Fruit fly (Drosophila melanogaster) whole organism, embryonic: ENCODE results near the gene Atx-1.

ENCODE experiments used
- ATbp ChIP-seq: fragments of 200-800 bp; sonication (Bioruptor generic); optimal IDR thresholded peaks from 2 replicates; lab custom pipeline; 2017; ENCODE audit warnings: missing biosample characterization, mild to moderate bottlenecking, missing genetic modification characterization, missing genetic modification reagents
- C15 ChIP-seq: fragments of 200-800 bp; sonication (Bioruptor generic); IDR thresholded peaks from 3 replicates; pipeline ENCODE4 v1.3.6; 2022; ENCODE audit warnings: missing biosample characterization, missing genetic modification characterization
- CG1024 ChIP-seq: fragments of 200-800 bp; sonication (Bioruptor generic); IDR thresholded peaks from 2 replicates; pipeline ENCODE4 v1.3.6; 2022; ENCODE audit warnings: missing biosample characterization, missing genetic modification characterization
- CG10321 ChIP-seq: fragments of 200-800 bp; sonication (Bioruptor generic); IDR thresholded peaks from 2 replicates; pipeline ENCODE4 v1.3.6; 2022; ENCODE audit warnings: missing biosample characterization, missing genetic modification characterization
- CG10431 ChIP-seq: fragments of 200-800 bp; sonication (Bioruptor generic); optimal IDR thresholded peaks from 3 replicates; lab custom pipeline; 2018; ENCODE audit warnings: missing biosample characterization, mild to moderate bottlenecking, missing genetic modification characterization
- CG11456 ChIP-seq: fragments of 200-800 bp; sonication (Bioruptor generic); IDR thresholded peaks from 3 replicates; pipeline ENCODE4 v1.3.6; 2022; ENCODE audit warnings: missing biosample characterization, missing genetic modification characterization
- CG11696 ChIP-seq: fragments of 200-800 bp; sonication (Bioruptor generic); IDR thresholded peaks from 2 replicates; pipeline ENCODE4 v1.3.6; 2022; ENCODE audit warnings: missing biosample characterization, missing genetic modification characterization
- CG13624 ChIP-seq: fragments of 200-800 bp; sonication (Bioruptor generic); optimal IDR thresholded peaks from 2 replicates; lab custom pipeline; 2016; ENCODE audit warnings: missing biosample characterization, missing genetic modification characterization
- CG14014 ChIP-seq: fragments of 200-800 bp; sonication (Bioruptor generic); IDR thresholded peaks from 2 replicates; pipeline ENCODE4 v1.3.6; 2022; ENCODE audit warnings: missing biosample characterization, missing genetic modification characterization
- CG15479 ChIP-seq: fragments of 200-800 bp; sonication (Bioruptor generic); optimal IDR thresholded peaks from 3 replicates; lab custom pipeline; 2019; ENCODE audit warnings: missing biosample characterization, mild to moderate bottlenecking, missing genetic modification characterization, moderate library complexity
- CG15696 ChIP-seq: fragments of 200-800 bp; sonication (Bioruptor generic); optimal IDR thresholded peaks from 2 replicates; lab custom pipeline; 2019; ENCODE audit warnings: missing biosample characterization, mild to moderate bottlenecking, missing genetic modification characterization, moderate library complexity
- CG17912 ChIP-seq: fragments of 200-800 bp; sonication (Bioruptor generic); optimal IDR thresholded peaks from 2 replicates; lab custom pipeline; 2018; ENCODE audit warnings: missing biosample characterization, mild to moderate bottlenecking, missing genetic modification characterization
- CG2120 ChIP-seq: fragments of 200-800 bp; sonication (Bioruptor generic); optimal IDR thresholded peaks from 3 replicates; lab custom pipeline; 2016; ENCODE audit warnings: missing biosample characterization, missing genetic modification characterization
- CG30403 ChIP-seq: fragments of 200-800 bp; sonication (Bioruptor generic); optimal IDR thresholded peaks from 3 replicates; lab custom pipeline; 2016; ENCODE audit warnings: missing biosample characterization, missing genetic modification characterization
- CG31365 ChIP-seq: fragments of 200-800 bp; sonication (Bioruptor generic); optimal IDR thresholded peaks from 2 replicates; lab custom pipeline; 2018; ENCODE audit warnings: missing biosample characterization, mild to moderate bottlenecking, missing genetic modification characterization
- CG3407 ChIP-seq: fragments of 200-800 bp; sonication (Bioruptor generic); optimal IDR thresholded peaks from 2 replicates; lab custom pipeline; 2018; ENCODE audit warnings: missing biosample characterization, mild to moderate bottlenecking, missing genetic modification characterization
- CG34376 ChIP-seq: fragments of 200-800 bp; sonication (Bioruptor generic); optimal IDR thresholded peaks from 2 replicates; lab custom pipeline; 2018; ENCODE audit warnings: missing biosample characterization, mild to moderate bottlenecking, missing genetic modification characterization
- CG4707 ChIP-seq: fragments of 200-800 bp; sonication (Bioruptor generic); optimal IDR thresholded peaks from 2 replicates; lab custom pipeline; 2018; ENCODE audit warnings: missing biosample characterization, mild to moderate bottlenecking, missing genetic modification characterization, moderate library complexity
- CG6175 ChIP-seq: fragments of 200-800 bp; sonication (Bioruptor generic); IDR thresholded peaks from 3 replicates; pipeline ENCODE4 v1.3.6; 2022; ENCODE audit warnings: missing biosample characterization, missing genetic modification characterization
- CG7963 ChIP-seq: fragments of 200-800 bp; sonication (Bioruptor generic); IDR thresholded peaks from 3 replicates; pipeline ENCODE4 v1.3.6; 2022; ENCODE audit warnings: missing biosample characterization, missing genetic modification characterization; ENCODE audit not compliant: partially characterized antibody
- CG8089 ChIP-seq: fragments of 200-800 bp; sonication (Bioruptor generic); optimal IDR thresholded peaks from 3 replicates; lab custom pipeline; 2016; ENCODE audit warnings: missing biosample characterization, missing genetic modification characterization
- CG8924 ChIP-seq: fragments of 200-800 bp; optimal IDR thresholded peaks from 3 replicates; lab custom pipeline; 2019; ENCODE audit warnings: missing biosample characterization, mild to moderate bottlenecking, missing genetic modification characterization, moderate library complexity
- Deaf1 ChIP-seq: fragments of 200-800 bp; optimal IDR thresholded peaks from 3 replicates; lab custom pipeline; 2019; ENCODE audit warnings: missing biosample characterization, mild to moderate bottlenecking, missing genetic modification characterization, moderate library complexity
- Dip2 ChIP-seq: fragments of 200-800 bp; sonication (Bioruptor generic); IDR thresholded peaks from 2 replicates; pipeline ENCODE4 v1.3.6; 2022; ENCODE audit warnings: missing biosample characterization, missing genetic modification characterization
- Elba2 ChIP-seq: fragments of 200-800 bp; sonication (Bioruptor generic); optimal IDR thresholded peaks from 3 replicates; lab custom pipeline; 2016; ENCODE audit warnings: missing biosample characterization, missing genetic modification characterization
- Fer3 ChIP-seq: fragments of 200-800 bp; sonication (Bioruptor generic); optimal IDR thresholded peaks from 2 replicates; lab custom pipeline; 2018; ENCODE audit warnings: missing biosample characterization, mild to moderate bottlenecking, missing genetic modification characterization, moderate library complexity
- HHEX ChIP-seq: fragments of 200-800 bp; sonication (Bioruptor generic); optimal IDR thresholded peaks from 3 replicates; lab custom pipeline; 2017; ENCODE audit warnings: missing biosample characterization, mild to moderate bottlenecking, missing genetic modification characterization, missing genetic modification reagents
- HLH54F ChIP-seq: fragments of 200-800 bp; sonication (Bioruptor generic); optimal IDR thresholded peaks from 3 replicates; lab custom pipeline; 2016; ENCODE audit warnings: missing biosample characterization, missing genetic modification characterization
- HmgZ ChIP-seq: fragments of 200-800 bp; sonication (Bioruptor generic); optimal IDR thresholded peaks from 2 replicates; lab custom pipeline; 2018; ENCODE audit warnings: missing biosample characterization, mild to moderate bottlenecking, missing genetic modification characterization
- Mad ChIP-seq: fragments of 200-800 bp; sonication (Bioruptor generic); optimal IDR thresholded peaks from 2 replicates; lab custom pipeline; 2016; ENCODE audit warnings: missing biosample characterization, missing genetic modification characterization
- Nf-YA ChIP-seq: fragments of 200-800 bp; sonication (Bioruptor generic); IDR thresholded peaks from 2 replicates; pipeline ENCODE4 v1.3.6; 2022; ENCODE audit warnings: missing biosample characterization, missing genetic modification characterization
- Oaz ChIP-seq: fragments of 200-800 bp; sonication (Bioruptor generic); IDR thresholded peaks from 2 replicates; pipeline ENCODE4 v1.3.6; 2022; ENCODE audit warnings: missing biosample characterization, missing genetic modification characterization
- Ravus ChIP-seq: fragments of 200-800 bp; sonication (Bioruptor generic); IDR thresholded peaks from 2 replicates; pipeline ENCODE4 v1.3.6; 2022; ENCODE audit warnings: missing biosample characterization, missing genetic modification characterization
- Sry-β ChIP-seq: fragments of 200-800 bp; sonication (Bioruptor generic); optimal IDR thresholded peaks from 2 replicates; lab custom pipeline; 2018; ENCODE audit warnings: missing biosample characterization, mild to moderate bottlenecking, missing genetic modification characterization, moderate library complexity
- ac ChIP-seq: fragments of 200-800 bp; sonication (Bioruptor generic); optimal IDR thresholded peaks from 3 replicates; lab custom pipeline; 2017; ENCODE audit warnings: missing biosample characterization, mild to moderate bottlenecking, missing genetic modification characterization
- ara ChIP-seq: fragments of 200-800 bp; sonication (Bioruptor generic); IDR thresholded peaks from 2 replicates; pipeline ENCODE4 v1.3.6; 2022; ENCODE audit warnings: missing biosample characterization, missing genetic modification characterization
- croc ChIP-seq: fragments of 200-800 bp; sonication (Bioruptor generic); conservative IDR thresholded peaks from 3 replicates; pipeline ENCODE4 v1.3.6; 2022; ENCODE audit warnings: missing biosample characterization, missing genetic modification characterization
- crol ChIP-seq: fragments of 200-800 bp; sonication (Bioruptor generic); IDR thresholded peaks from 2 replicates; pipeline ENCODE4 v1.3.6; 2022; ENCODE audit warnings: missing biosample characterization, missing genetic modification characterization
- dm ChIP-seq: fragments of 200-800 bp; sonication (Bioruptor generic); optimal IDR thresholded peaks from 3 replicates; lab custom pipeline; 2016; ENCODE audit warnings: missing biosample characterization, missing genetic modification characterization
- gce ChIP-seq: fragments of 200-800 bp; sonication (Bioruptor generic); IDR thresholded peaks from 3 replicates; pipeline ENCODE4 v1.3.6; 2022; ENCODE audit warnings: missing biosample characterization, missing genetic modification characterization
- inv ChIP-seq: fragments of 200-800 bp; sonication (Bioruptor generic); IDR thresholded peaks from 2 replicates; pipeline ENCODE4 v1.3.6; 2022; ENCODE audit warnings: missing biosample characterization, missing genetic modification characterization; ENCODE audit not compliant: partially characterized antibody
- lilli ChIP-seq: fragments of 200-800 bp; sonication (Bioruptor generic); optimal IDR thresholded peaks from 3 replicates; lab custom pipeline; 2016; ENCODE audit warnings: missing biosample characterization, missing genetic modification characterization
- luna ChIP-seq: fragments of 200-800 bp; sonication (Bioruptor generic); optimal IDR thresholded peaks from 2 replicates; lab custom pipeline; 2016; ENCODE audit warnings: missing biosample characterization, missing genetic modification characterization
- salm ChIP-seq: fragments of 200-800 bp; sonication (Bioruptor generic); optimal IDR thresholded peaks from 2 replicates; lab custom pipeline; 2018; ENCODE audit warnings: missing biosample characterization, mild to moderate bottlenecking, missing genetic modification characterization
- sens-2 ChIP-seq: fragments of 200-800 bp; sonication (Bioruptor generic); IDR thresholded peaks from 2 replicates; pipeline ENCODE4 v1.3.6; 2022; ENCODE audit warnings: missing biosample characterization, missing genetic modification characterization
- sim ChIP-seq: fragments of 200-800 bp; sonication (Bioruptor generic); IDR thresholded peaks from 2 replicates; pipeline ENCODE4 v1.3.6; 2022; ENCODE audit warnings: missing biosample characterization, missing genetic modification characterization
- trem ChIP-seq: fragments of 200-800 bp; optimal IDR thresholded peaks from 3 replicates; lab custom pipeline; 2019; ENCODE audit warnings: missing biosample characterization, mild to moderate bottlenecking, missing genetic modification characterization, moderate library complexity
- ttk ChIP-seq: fragments of 200-800 bp; sonication (Bioruptor generic); IDR thresholded peaks from 2 replicates; pipeline ENCODE4 v2.1.2; 2022; ENCODE audit warnings: missing biosample characterization, missing genetic modification characterization
- vfl ChIP-seq: fragments of 200-800 bp; sonication (Bioruptor generic); optimal IDR thresholded peaks from 2 replicates; lab custom pipeline; 2016; ENCODE audit warnings: missing biosample characterization, missing genetic modification characterization
- zf30C ChIP-seq: fragments of 200-800 bp; sonication (Bioruptor generic); optimal IDR thresholded peaks from 3 replicates; lab custom pipeline; 2018; ENCODE audit warnings: missing biosample characterization, mild to moderate bottlenecking, missing genetic modification characterization
- zfh1 ChIP-seq: fragments of 200-800 bp; sonication (Bioruptor generic); IDR thresholded peaks from 3 replicates; pipeline ENCODE4 v1.3.6; 2022; ENCODE audit warnings: missing biosample characterization, missing genetic modification characterization

The Atx-1 gene

dm6 chrX:6854563-6854962 lies 31.6 kb downstream of the Atx-1 start (continued):
- TF ChIP-seq Deaf1 (tag; lab: Kevin White, UChicago): peak; percentile 49
- peak; percentile 21 for TF ChIP-seq ac
- peak; percentile 80 for TF ChIP-seq CG8924 (tag; lab: Kevin White, UChicago)
- TF ChIP-seq CG14014 (GFP tag; lab: Robert Waterston, UW): peak; percentile 62; the same call in 1 of the 2 replicates
- peak; percentile 97 for TF ChIP-seq CG11696 (GFP tag; lab: Robert Waterston, UW)
- no peak for TF ChIP-seq CG17912 (GFP tag; lab: Kevin White, UChicago)
- peak; percentile 67 for TF ChIP-seq Mad
- TF ChIP-seq CG3407 (GFP tag; lab: Kevin White, UChicago): peak; percentile 69
- peak; percentile 78 for TF ChIP-seq CG11456 (GFP tag; lab: Robert Waterston, UW)
- TF ChIP-seq Elba2 (GFP tag; lab: Kevin White, UChicago): no peak
- TF ChIP-seq HHEX (GFP tag; lab: Kevin White, UChicago): peak; percentile 74
- TF ChIP-seq Nf-YA (GFP tag; lab: Robert Waterston, UW): peak; percentile 51; the same call in 1 of the 2 replicates
- peak; percentile 63 for TF ChIP-seq salm (tag; lab: Kevin White, UChicago)
- TF ChIP-seq ATbp: peak; percentile 82
- TF ChIP-seq luna (GFP tag; lab: Kevin White, UChicago): peak; percentile 59
- peak; percentile 77 for TF ChIP-seq CG30403 (GFP tag; lab: Kevin White, UChicago)
- peak; percentile 13 for TF ChIP-seq CG15696 (tag; lab: Kevin White, UChicago)
- peak; percentile 62 for TF ChIP-seq Ravus (GFP tag; lab: Robert Waterston, UW)
- peak; percentile 48 for TF ChIP-seq HmgZ
- peak; percentile 84 for TF ChIP-seq zfh1 (GFP tag; lab: Robert Waterston, UW)
- TF ChIP-seq CG1024 (GFP tag; lab: Robert Waterston, UW): no peak
- peak; percentile 59 for TF ChIP-seq croc
- TF ChIP-seq sens-2: peak; percentile 48; the same call in 1 of the 2 replicates
- peak; percentile 82 for TF ChIP-seq ara (GFP tag; lab: Robert Waterston, UW)
- TF ChIP-seq CG10321: 0 out of 2 replicates have a peak, but pooled peaks have one; percentile 32
- peak; percentile 72 for TF ChIP-seq vfl (GFP tag; lab: Kevin White, UChicago)
- TF ChIP-seq Fer3 (tag; lab: Kevin White, UChicago): peak; percentile 83
- no peak for TF ChIP-seq inv
- TF ChIP-seq CG7963: no peak
- TF ChIP-seq CG15479 (GFP tag; lab: Kevin White, UChicago): no peak
- TF ChIP-seq dm (GFP tag; lab: Kevin White, UChicago): peak; percentile 40
- peak; percentile 54; the same call in 2 of the 3 replicates for TF ChIP-seq gce (GFP tag; lab: Robert Waterston, UW)
- TF ChIP-seq CG10431 (GFP tag; lab: Kevin White, UChicago): peak; percentile 3
- TF ChIP-seq HLH54F (GFP tag; lab: Kevin White, UChicago): peak; percentile 68
- peak; percentile 86 for TF ChIP-seq CG2120 (GFP tag; lab: Kevin White, UChicago)
- TF ChIP-seq trem (tag; lab: Kevin White, UChicago): peak; percentile 51
- no peak for TF ChIP-seq Dip2 (GFP tag; lab: Robert Waterston, UW)
- no peak for TF ChIP-seq CG34376 (GFP tag; lab: Kevin White, UChicago)
- peak; percentile 53; the same call in 1 of the 2 replicates for TF ChIP-seq Oaz (GFP tag; lab: Robert Waterston, UW)
- 0 out of 3 replicates have a peak, but pooled peaks have one; percentile 28 for TF ChIP-seq CG6175 (GFP tag; lab: Robert Waterston, UW)
- peak; percentile 21 for TF ChIP-seq CG31365 (tag; lab: Kevin White, UChicago)
- TF ChIP-seq Sry-β (GFP tag; lab: Kevin White, UChicago): peak; percentile 28
- TF ChIP-seq crol: peak; percentile 63
- peak; percentile 43 for TF ChIP-seq CG8089 (GFP tag; lab: Kevin White, UChicago)
- TF ChIP-seq lilli (GFP tag; lab: Kevin White, UChicago): peak; percentile 88
- 0 out of 2 replicates have a peak, but pooled peaks have one; percentile 37 for TF ChIP-seq sim (GFP tag; lab: Robert Waterston, UW)
- TF ChIP-seq CG13624: peak; percentile 53
- TF ChIP-seq CG4707: peak; percentile 73
- peak; percentile 58; the same call in 1 of the 2 replicates for TF ChIP-seq ttk
- 0 out of 3 replicates have a peak, but pooled peaks have one; percentile 43 for TF ChIP-seq C15 (GFP tag; lab: Robert Waterston, UW)
- no peak for TF ChIP-seq zf30C (GFP tag; lab: Kevin White, UChicago)
